Worm (Caenorhabditis elegans): Measurements from ENCODE around the gene K08D9.4.

- TF ChIP-seq lin-13 (GFP tag; optimal IDR thresholded peaks at IDR 0.05) = no peak
- no peak for TF ChIP-seq aly-2 (tag; optimal IDR thresholded peaks at IDR 0.05)
- no peak for TF ChIP-seq hlh-30 (tag; optimal IDR thresholded peaks at IDR 0.05; ENCODE audit: insufficient read depth)
- no peak for TF ChIP-seq spr-3 (GFP tag; optimal IDR thresholded peaks at IDR 0.05)
- no peak for TF ChIP-seq ama-1 (optimal IDR thresholded peaks at IDR 0.05)
- TF ChIP-seq pha-4 (GFP tag; IDR thresholded peaks at IDR 0.05) = no peak
- no peak for TF ChIP-seq pha-4 (tag; optimal IDR thresholded peaks at IDR 0.05)
- no peak for TF ChIP-seq lsy-2 (tag; optimal IDR thresholded peaks at IDR 0.05)
Observed at ce11 chrV:3227373-3227772, 27.1 kb upstream of the K08D9.4 start, which contains the start of gene K08D9.2.
